Worm (Caenorhabditis elegans): ENCODE measurements around the gene kvs-2.

DNA sequence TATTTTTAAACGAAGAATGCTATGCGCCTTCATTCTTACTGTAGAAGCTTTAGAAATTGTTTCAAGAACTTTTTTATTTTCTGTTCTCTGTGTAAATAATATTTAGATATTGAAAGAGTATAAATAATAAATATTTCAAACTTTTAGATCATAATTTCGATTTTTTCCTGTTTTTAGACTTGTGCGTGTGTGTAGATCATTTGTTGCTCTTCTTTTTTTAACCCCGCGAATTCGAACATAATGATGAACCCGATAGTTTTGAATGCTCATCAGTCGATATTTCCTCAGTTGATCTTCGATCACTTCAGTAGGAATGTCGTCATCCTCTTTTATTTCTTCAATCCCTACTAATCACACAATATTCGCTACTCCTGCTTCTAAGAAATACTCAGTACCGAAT lies 38.6 kb upstream of the kvs-2 start, which contains the start of gene T21C9.13:
- TF ChIP-seq ama-1 (optimal IDR thresholded peaks at IDR 0.05), result no peak
- no peak for TF ChIP-seq tbx-37 (GFP tag; conservative IDR thresholded peaks at IDR 0.05)
- no peak for TF ChIP-seq ceh-36 (tag; optimal IDR thresholded peaks at IDR 0.05)

All from whole organism, early embryonic.